Fruit fly (Drosophila melanogaster) whole organism, wandering third instar larva: ENCODE measurements around the gene Sgsf.

ENCODE experiments used
- Dfd ChIP-seq: fragments of >200 bp; optimal IDR thresholded peaks from 2 replicates; lab custom pipeline; 2017; ENCODE audit warnings: missing biosample characterization, missing genetic modification characterization
- h ChIP-seq: fragments of 200-800 bp; sonication (Bioruptor generic); optimal IDR thresholded peaks from 3 replicates; lab custom pipeline; 2016; ENCODE audit warnings: missing biosample characterization, mild to moderate bottlenecking, missing genetic modification characterization
- pan ChIP-seq: fragments of >200 bp; optimal IDR thresholded peaks from 2 replicates; lab custom pipeline; 2017
- rgr ChIP-seq: fragments of 200-800 bp; sonication (Bioruptor generic); optimal IDR thresholded peaks from 3 replicates; lab custom pipeline; 2016; ENCODE audit warnings: missing biosample characterization, mild to moderate bottlenecking, missing genetic modification characterization
- sv ChIP-seq: fragments of 200-800 bp; sonication (Bioruptor generic); optimal IDR thresholded peaks from 3 replicates; lab custom pipeline; 2016; ENCODE audit warnings: missing biosample characterization, missing genetic modification characterization
- tai ChIP-seq: sonication (Bioruptor generic); optimal IDR thresholded peaks from 2 replicates; lab custom pipeline; 2016; ENCODE audit warnings: missing biosample characterization, missing genetic modification characterization

DNA sequence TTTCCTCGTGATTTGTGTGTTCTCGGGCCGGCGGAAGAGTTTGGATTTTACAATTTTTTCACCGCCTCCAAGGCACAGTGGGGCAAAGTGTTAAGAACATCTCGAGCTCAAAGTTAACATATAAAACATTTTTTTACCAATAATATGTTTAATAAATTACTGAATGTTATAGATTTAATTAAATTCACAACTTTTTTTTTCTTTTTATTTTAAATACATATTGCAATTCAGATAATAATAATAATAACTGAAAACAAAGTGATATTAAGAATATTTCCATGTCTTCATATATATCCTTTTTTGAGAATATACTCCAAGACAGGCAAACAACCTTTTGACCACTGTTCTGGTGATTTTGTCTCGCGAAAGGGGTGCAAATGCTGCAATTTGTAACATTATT is 4.5 kb downstream of the Sgsf start:
- TF ChIP-seq rgr (GFP tag; lab: Kevin White, UChicago) (no peak), sv (GFP tag; lab: Kevin White, UChicago) (no peak), pan (no peak), h (GFP tag; lab: Kevin White, UChicago) (no peak), Dfd (GFP tag; lab: Kevin White, UChicago) (no peak), tai (GFP tag; lab: Kevin White, UChicago) (no peak)
